Worm (Caenorhabditis elegans): ENCODE measurements around the gene rbm-42.
A peak's percentile ranks its signal among the peaks of the same experiment; 100 is the strongest.

The rbm-42 gene

DNA sequence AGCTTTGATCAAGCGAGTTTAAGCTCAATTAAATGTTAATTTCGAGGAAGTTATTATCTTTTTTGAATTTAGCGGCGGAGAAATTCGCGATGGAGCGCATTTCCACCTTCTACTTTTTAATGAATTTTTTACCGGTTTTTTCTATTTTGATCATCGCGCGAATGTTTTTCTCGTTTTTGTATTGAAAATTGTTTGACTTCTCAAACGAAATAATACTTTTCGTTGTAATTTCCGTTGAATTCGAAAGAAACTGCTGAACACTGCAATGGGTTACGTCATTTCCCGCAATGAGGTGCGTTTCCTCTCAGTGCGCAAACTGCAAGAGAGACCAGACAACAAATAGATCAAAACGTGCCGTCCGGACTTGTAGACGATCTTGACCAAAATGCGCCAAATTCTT lies 28.2 kb upstream of the rbm-42 start:
- TF ChIP-seq W03F9.2 (tag; optimal IDR thresholded peaks at IDR 0.05), result no peak
- TF ChIP-seq dao-5 (tag; optimal IDR thresholded peaks at IDR 0.05), result no peak
- TF ChIP-seq him-1 (tag; optimal IDR thresholded peaks at IDR 0.05), result no peak

DNA sequence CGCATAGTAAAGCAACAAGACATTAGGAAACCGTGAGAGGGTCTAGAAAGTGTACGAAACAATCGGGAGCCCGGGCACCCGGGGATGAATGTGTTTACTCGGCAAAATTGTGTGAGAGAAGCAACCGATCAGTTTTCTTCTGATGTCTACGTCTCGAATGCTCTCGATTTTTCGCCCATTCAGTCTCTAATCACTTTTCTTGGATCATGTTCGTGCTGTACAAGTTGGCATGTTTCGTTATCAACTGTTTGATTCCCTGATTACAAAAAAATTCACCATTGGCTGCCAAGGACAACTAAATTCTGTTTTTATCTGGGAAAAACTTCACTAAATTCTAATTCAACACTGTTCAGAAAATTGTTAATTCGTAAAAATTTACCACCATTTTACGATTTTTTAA lies 27.6 kb upstream of the rbm-42 start:
- TF ChIP-seq him-1 (tag; optimal IDR thresholded peaks at IDR 0.05) (no peak), dao-5 (tag; optimal IDR thresholded peaks at IDR 0.05) (no peak), W03F9.2 (tag; optimal IDR thresholded peaks at IDR 0.05) (no peak)

DNA sequence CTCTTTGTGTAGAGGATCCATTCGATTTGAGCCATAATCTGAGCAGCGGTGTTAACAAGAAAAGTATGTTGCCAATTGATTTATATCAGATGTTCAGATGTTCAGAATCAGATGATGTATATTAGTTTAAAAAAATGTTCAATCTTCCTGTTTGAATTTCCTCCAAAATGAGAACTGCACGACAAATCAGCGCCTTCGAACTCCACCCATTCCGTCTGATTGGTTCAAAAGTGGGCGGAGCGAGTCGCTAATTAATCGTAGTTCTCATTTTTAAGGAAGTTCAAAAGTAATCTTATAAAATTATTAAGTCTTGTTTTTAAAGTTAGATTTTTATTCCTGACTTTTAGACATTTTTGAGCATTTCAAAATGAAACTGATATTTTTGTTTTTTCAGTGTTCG lies 26.1 kb upstream of the rbm-42 start:
- TF ChIP-seq W03F9.2 (tag; optimal IDR thresholded peaks at IDR 0.05) (no peak), him-1 (tag; optimal IDR thresholded peaks at IDR 0.05) (no peak), dao-5 (tag; optimal IDR thresholded peaks at IDR 0.05) (no peak)

DNA sequence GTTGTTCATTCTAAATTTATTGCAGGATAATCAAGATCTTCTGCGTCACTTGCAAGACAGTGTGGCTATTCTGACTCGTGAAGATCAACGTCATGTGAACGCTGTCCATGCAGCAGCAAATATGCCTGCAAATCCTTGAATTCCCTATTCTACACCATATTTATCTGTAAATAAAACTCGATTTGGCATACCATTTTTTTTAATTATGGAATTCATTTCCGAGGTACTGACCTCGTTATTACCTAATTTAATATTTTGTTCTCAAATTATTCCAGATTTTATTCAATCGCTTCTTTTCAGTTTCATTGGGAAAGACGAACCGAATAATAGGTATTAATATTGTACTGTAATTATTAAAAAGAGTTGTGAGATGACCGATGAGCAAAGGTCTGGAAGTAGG lies 20.6 kb upstream of the rbm-42 start, which contains the start of gene cid-1:
Gene cid-1, plus strand, starts transcription at position 301 of the 400 bp plus-strand sequence.
- TF ChIP-seq him-1 (tag; optimal IDR thresholded peaks at IDR 0.05), result no peak
- TF ChIP-seq dao-5 (tag; optimal IDR thresholded peaks at IDR 0.05), result no peak
- TF ChIP-seq W03F9.2 (tag; optimal IDR thresholded peaks at IDR 0.05), result no peak

ce11 chrIII:5173139-5173538 lies 20.1 kb upstream of the rbm-42 start, which contains the start of gene emb-1:
Gene emb-1, plus strand, starts transcription at chrIII:5173439.
- no peak for TF ChIP-seq W03F9.2 (tag; optimal IDR thresholded peaks at IDR 0.05)
- TF ChIP-seq dao-5 (tag; optimal IDR thresholded peaks at IDR 0.05), result no peak
- TF ChIP-seq him-1 (tag; optimal IDR thresholded peaks at IDR 0.05), result no peak

DNA sequence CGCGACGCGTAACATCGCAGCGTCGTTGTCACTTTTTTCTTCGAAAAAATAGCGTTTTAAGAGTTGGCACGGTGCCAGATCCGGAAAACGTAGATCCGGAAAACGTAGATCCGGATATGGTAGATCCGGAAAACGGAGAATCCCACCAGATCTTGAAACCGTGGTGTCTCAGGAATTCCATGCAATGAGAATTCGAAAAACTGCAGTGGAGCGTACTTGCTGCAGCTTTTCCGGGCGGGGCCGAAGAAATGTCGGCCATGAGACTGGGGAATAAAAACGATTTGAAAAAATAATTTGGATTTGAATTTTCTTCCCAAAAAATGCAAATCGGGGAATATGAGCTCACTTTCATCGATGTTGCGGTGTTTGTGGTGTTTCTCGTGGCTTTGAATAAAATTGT lies 19.4 kb upstream of the rbm-42 start, which contains the start of gene K10D2.5:
Gene K10D2.5, plus strand, starts transcription at position 251 of the 400 bp plus-strand sequence.
- TF ChIP-seq him-1 (tag; optimal IDR thresholded peaks at IDR 0.05) (peak; percentile 86), W03F9.2 (tag; optimal IDR thresholded peaks at IDR 0.05) (peak; percentile 89), dao-5 (tag; optimal IDR thresholded peaks at IDR 0.05) (no peak)

- TF ChIP-seq W03F9.2 (tag; optimal IDR thresholded peaks at IDR 0.05) (no peak), him-1 (tag; optimal IDR thresholded peaks at IDR 0.05) (no peak), dao-5 (tag; optimal IDR thresholded peaks at IDR 0.05) (no peak)
Measured at ce11 chrIII:5171945-5172344, 18.9 kb upstream of the rbm-42 start, which contains the start of gene prp-19. Gene prp-19, minus strand, starts transcription at chrIII:5172045.

DNA sequence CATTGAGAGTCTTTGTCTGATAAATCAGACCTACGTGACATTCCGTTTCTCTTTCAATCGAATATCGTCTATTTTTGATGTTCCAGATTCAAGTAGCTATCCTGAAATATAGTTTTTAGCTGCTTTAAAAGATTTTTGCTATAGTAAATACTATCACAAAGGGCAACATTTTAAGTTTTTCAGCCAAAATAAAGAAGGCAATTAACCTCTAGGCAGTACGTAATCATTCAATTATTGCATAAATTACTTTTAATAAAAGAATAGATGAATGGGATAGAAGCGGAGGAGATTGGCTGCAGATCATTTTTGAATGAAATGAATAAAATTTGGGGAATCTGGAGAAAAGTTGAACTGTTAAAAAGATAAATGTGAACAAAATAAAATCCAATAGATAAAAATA lies 16.7 kb upstream of the rbm-42 start, which contains the start of gene ulp-1:
Gene ulp-1, minus strand, starts transcription at position 101 of the 400 bp plus-strand sequence.
- TF ChIP-seq dao-5 (tag; optimal IDR thresholded peaks at IDR 0.05) (no peak), him-1 (tag; optimal IDR thresholded peaks at IDR 0.05) (no peak), W03F9.2 (tag; optimal IDR thresholded peaks at IDR 0.05) (no peak)

DNA sequence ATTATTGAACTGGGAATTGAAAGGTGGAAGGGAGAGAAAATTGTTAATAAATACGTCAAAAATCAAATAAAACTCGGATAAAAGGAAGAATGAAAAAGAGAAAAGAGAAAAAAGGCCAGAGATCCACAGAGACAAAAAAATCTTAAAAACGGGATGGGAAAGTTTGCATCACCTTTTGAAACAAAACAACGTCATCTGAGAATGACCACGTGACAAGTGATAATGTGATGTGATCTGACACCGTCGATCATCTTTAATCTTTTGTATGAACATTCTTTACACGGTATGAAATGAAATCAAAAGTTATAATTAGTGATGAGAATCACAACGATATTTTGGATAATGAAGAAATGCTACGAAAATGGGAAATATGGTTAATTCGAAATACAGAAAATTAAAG lies 12.7 kb upstream of the rbm-42 start:
- TF ChIP-seq W03F9.2 (tag; optimal IDR thresholded peaks at IDR 0.05), result no peak
- TF ChIP-seq him-1 (tag; optimal IDR thresholded peaks at IDR 0.05), result no peak
- TF ChIP-seq dao-5 (tag; optimal IDR thresholded peaks at IDR 0.05), result no peak

DNA sequence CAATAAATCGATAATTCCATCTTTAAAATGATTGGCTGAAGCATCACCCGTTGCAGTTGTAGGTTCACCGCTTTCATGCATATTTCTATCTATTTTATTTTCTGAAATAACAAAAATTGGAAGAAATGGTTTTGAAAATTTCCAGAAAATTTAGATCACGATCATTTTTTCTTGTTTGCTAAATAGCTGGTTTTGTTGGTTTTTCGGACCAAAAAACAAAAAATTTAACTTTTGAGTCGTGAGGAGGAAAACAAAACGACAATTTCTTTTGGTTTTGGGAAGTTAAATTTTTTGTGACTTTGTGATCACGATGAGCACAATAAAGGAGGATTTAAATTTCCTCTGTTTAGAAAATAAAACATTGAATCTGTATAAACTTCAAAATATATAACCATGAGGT lies 12.2 kb upstream of the rbm-42 start, which contains the start of gene T10F2.2:
Gene T10F2.2, minus strand, starts transcription at position 101 of the 400 bp plus-strand sequence.
- no peak for TF ChIP-seq W03F9.2 (tag; optimal IDR thresholded peaks at IDR 0.05)
- TF ChIP-seq dao-5 (tag; optimal IDR thresholded peaks at IDR 0.05), result no peak
- TF ChIP-seq him-1 (tag; optimal IDR thresholded peaks at IDR 0.05), result no peak

- TF ChIP-seq dao-5 (tag; optimal IDR thresholded peaks at IDR 0.05), result no peak
- peak; percentile 15 for TF ChIP-seq W03F9.2 (tag; optimal IDR thresholded peaks at IDR 0.05)
- TF ChIP-seq him-1 (tag; optimal IDR thresholded peaks at IDR 0.05), result no peak
Measured at ce11 chrIII:5162820-5163631, 10.0 kb upstream of the rbm-42 start, which contains the start of gene gars-1. Gene gars-1, minus strand, starts transcription at chrIII:5163627.

DNA sequence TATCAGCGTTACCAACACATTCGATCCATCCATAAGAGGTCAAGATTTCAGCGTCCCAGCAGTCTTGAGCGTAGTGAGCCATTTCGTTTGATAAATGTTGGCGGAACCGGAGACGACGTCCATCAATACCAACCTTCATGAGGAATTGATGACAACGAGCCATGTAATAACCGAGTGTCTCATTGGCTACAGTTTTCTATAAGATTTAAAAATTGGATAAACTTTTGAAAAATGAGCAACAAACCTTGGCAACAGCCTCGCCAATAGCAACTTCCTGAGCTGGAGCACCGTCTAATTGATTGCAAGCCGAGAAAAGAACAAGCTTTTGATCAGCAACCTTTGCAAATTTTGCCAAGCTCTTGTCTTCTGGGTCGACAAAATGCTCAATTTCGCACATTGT lies 7.8 kb upstream of the rbm-42 start:
- no peak for TF ChIP-seq W03F9.2 (tag; optimal IDR thresholded peaks at IDR 0.05)
- TF ChIP-seq him-1 (tag; optimal IDR thresholded peaks at IDR 0.05), result no peak
- TF ChIP-seq dao-5 (tag; optimal IDR thresholded peaks at IDR 0.05), result no peak

DNA sequence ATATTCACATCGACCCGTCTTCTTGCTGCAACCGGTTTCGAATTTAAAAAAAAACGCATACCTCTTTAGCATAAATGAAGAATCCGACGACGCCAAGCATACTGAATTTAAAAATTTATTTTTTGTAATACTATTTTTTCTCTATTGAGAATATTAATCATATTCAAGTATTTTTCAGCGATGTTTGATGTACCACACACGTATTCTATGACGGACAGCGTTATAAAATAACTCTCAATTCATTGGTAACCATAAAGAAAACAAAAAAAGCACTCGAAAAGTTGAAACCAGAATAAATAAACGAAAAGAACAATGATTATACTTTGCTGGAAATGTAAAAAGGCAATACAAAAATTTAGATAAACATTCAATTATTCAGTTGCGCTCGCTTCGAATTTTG lies 6.5 kb upstream of the rbm-42 start, which contains the start of gene T10F2.5:
Gene T10F2.5, minus strand, starts transcription at position 101 of the 400 bp plus-strand sequence.
- no peak for TF ChIP-seq him-1 (tag; optimal IDR thresholded peaks at IDR 0.05)
- TF ChIP-seq dao-5 (tag; optimal IDR thresholded peaks at IDR 0.05), result no peak
- no peak for TF ChIP-seq W03F9.2 (tag; optimal IDR thresholded peaks at IDR 0.05)

DNA sequence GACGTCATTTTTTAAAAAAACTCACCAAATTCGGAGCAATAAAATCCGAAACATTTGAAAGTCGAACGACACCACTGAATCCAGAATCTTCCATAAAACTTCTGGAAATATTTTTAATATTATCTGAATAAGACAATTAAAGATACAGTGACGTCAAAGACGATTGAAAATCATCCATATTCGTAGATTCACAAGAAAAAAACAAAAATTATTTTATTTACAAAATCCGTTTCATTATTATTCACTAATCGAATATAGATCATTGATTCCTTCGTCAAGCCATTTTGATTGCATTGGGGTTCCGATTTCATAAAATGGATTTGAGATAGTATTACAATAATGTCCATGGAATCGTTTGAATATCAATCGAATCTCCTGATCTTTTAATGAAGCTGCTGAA lies 5.6 kb upstream of the rbm-42 start, which contains the start of gene oxy-4:
Gene oxy-4, minus strand, starts transcription at position 101 of the 400 bp plus-strand sequence.
- no peak for TF ChIP-seq W03F9.2 (tag; optimal IDR thresholded peaks at IDR 0.05)
- TF ChIP-seq him-1 (tag; optimal IDR thresholded peaks at IDR 0.05), result no peak
- TF ChIP-seq dao-5 (tag; optimal IDR thresholded peaks at IDR 0.05), result no peak

All from whole organism, L4/young adult.